Fruit fly (Drosophila melanogaster) whole organism, prepupa: ENCODE results near the gene CG14074.

Source experiments
- CG10631 ChIP-seq: fragments of 200-800 bp; sonication (Bioruptor generic); optimal IDR thresholded peaks from 2 replicates; lab custom pipeline; 2016; ENCODE audit warnings: missing biosample characterization, missing genetic modification characterization
- CG10669 ChIP-seq: fragments of 200-800 bp; sonication (Bioruptor generic); optimal IDR thresholded peaks from 3 replicates; lab custom pipeline; 2018; ENCODE audit warnings: missing biosample characterization, mild to moderate bottlenecking, missing genetic modification characterization, moderate library complexity
- CG11294 ChIP-seq: fragments of 200-800 bp; sonication (Bioruptor generic); IDR thresholded peaks from 2 replicates; pipeline ENCODE4 v1.3.6; 2022; ENCODE audit warnings: missing biosample characterization, missing genetic modification characterization
- CG11762 ChIP-seq: fragments of 200-800 bp; sonication (Bioruptor generic); optimal IDR thresholded peaks from 3 replicates; lab custom pipeline; 2016; ENCODE audit warnings: missing biosample characterization, missing genetic modification characterization; ENCODE audit not compliant: insufficient read depth
- CG11902 ChIP-seq: fragments of 200-800 bp; sonication (Bioruptor generic); optimal IDR thresholded peaks from 3 replicates; lab custom pipeline; 2016; ENCODE audit warnings: missing biosample characterization, missing genetic modification characterization
- CG1621 ChIP-seq: fragments of 200-800 bp; sonication (Bioruptor generic); optimal IDR thresholded peaks from 3 replicates; lab custom pipeline; 2018; ENCODE audit warnings: missing biosample characterization, mild to moderate bottlenecking, missing genetic modification characterization
- CG3032 ChIP-seq: fragments of 200-800 bp; optimal IDR thresholded peaks from 2 replicates; lab custom pipeline; 2019; ENCODE audit warnings: missing biosample characterization, mild to moderate bottlenecking, missing genetic modification characterization, moderate library complexity
- CG32006 ChIP-seq: fragments of 200-800 bp; sonication (Bioruptor generic); optimal IDR thresholded peaks from 3 replicates; lab custom pipeline; 2017; ENCODE audit warnings: missing biosample characterization, mild to moderate bottlenecking, missing genetic modification characterization
- CG3919 ChIP-seq: fragments of 200-800 bp; sonication (Bioruptor generic); optimal IDR thresholded peaks from 3 replicates; lab custom pipeline; 2016; ENCODE audit warnings: missing biosample characterization, missing genetic modification characterization
- CG6163 ChIP-seq: fragments of 200-800 bp; sonication (Bioruptor generic); IDR thresholded peaks from 3 replicates; pipeline ENCODE4 v1.3.6; 2022; ENCODE audit warnings: missing biosample characterization, missing genetic modification characterization
- CG6792 ChIP-seq: fragments of 200-800 bp; sonication (Bioruptor generic); optimal IDR thresholded peaks from 3 replicates; lab custom pipeline; 2016; ENCODE audit warnings: missing biosample characterization, missing genetic modification characterization
- CG6808 ChIP-seq: fragments of 200-800 bp; sonication (Bioruptor generic); optimal IDR thresholded peaks from 3 replicates; lab custom pipeline; 2017; ENCODE audit warnings: missing biosample characterization, missing genetic modification characterization, mild to moderate bottlenecking, moderate library complexity, missing genetic modification reagents
- CG8319 ChIP-seq: fragments of 200-800 bp; sonication (Bioruptor generic); optimal IDR thresholded peaks from 3 replicates; lab custom pipeline; 2016; ENCODE audit warnings: missing biosample characterization, missing genetic modification characterization
- CG8632 ChIP-seq: fragments of 200-800 bp; sonication (Bioruptor generic); optimal IDR thresholded peaks from 3 replicates; lab custom pipeline; 2016; ENCODE audit warnings: missing biosample characterization, missing genetic modification characterization
- Eip75B ChIP-seq: fragments of 200-800 bp; sonication (Bioruptor generic); optimal IDR thresholded peaks from 3 replicates; lab custom pipeline; 2016; ENCODE audit warnings: missing biosample characterization, missing genetic modification characterization
- Eip78C ChIP-seq: fragments of 200-800 bp; sonication (Bioruptor generic); peaks from one replicate; lab custom pipeline; 2016; ENCODE audit warnings: missing biosample characterization, missing genetic modification characterization
- Ets96B ChIP-seq: fragments of 200-800 bp; optimal IDR thresholded peaks from 2 replicates; lab custom pipeline; 2019; ENCODE audit warnings: missing biosample characterization, mild to moderate bottlenecking, missing genetic modification characterization, moderate library complexity
- Hr39 ChIP-seq: fragments of 200-800 bp; sonication (Bioruptor generic); optimal IDR thresholded peaks from 2 replicates; lab custom pipeline; 2016; ENCODE audit warnings: missing biosample characterization, missing genetic modification characterization
- Hr4 ChIP-seq: fragments of 200-800 bp; sonication (Bioruptor generic); optimal IDR thresholded peaks from 3 replicates; lab custom pipeline; 2016; ENCODE audit warnings: missing biosample characterization, missing genetic modification characterization
- Lpt ChIP-seq: fragments of 200-800 bp; sonication (Bioruptor generic); optimal IDR thresholded peaks from 3 replicates; lab custom pipeline; 2016; ENCODE audit warnings: missing biosample characterization, missing genetic modification characterization
- Met ChIP-seq: fragments of 200-800 bp; sonication (Bioruptor generic); optimal IDR thresholded peaks from 3 replicates; lab custom pipeline; 2016; ENCODE audit warnings: missing biosample characterization, missing genetic modification characterization
- Sox14 ChIP-seq: fragments of 200-800 bp; sonication (Bioruptor generic); optimal IDR thresholded peaks from 3 replicates; lab custom pipeline; 2016; ENCODE audit warnings: missing biosample characterization, missing genetic modification characterization
- achi ChIP-seq: fragments of 200-800 bp; sonication (Bioruptor generic); optimal IDR thresholded peaks from 3 replicates; lab custom pipeline; 2016; ENCODE audit warnings: missing biosample characterization, missing genetic modification characterization
- acj6 ChIP-seq: fragments of 200-800 bp; sonication (Bioruptor generic); optimal IDR thresholded peaks from 3 replicates; lab custom pipeline; 2016; ENCODE audit warnings: missing biosample characterization, missing genetic modification characterization
- dac ChIP-seq: fragments of 200-800 bp; sonication (Bioruptor generic); optimal IDR thresholded peaks from 2 replicates; lab custom pipeline; 2017; ENCODE audit warnings: missing biosample characterization, mild to moderate bottlenecking, missing genetic modification characterization
- net ChIP-seq: fragments of 200-800 bp; sonication (Bioruptor generic); optimal IDR thresholded peaks from 3 replicates; lab custom pipeline; 2016; ENCODE audit warnings: missing biosample characterization, missing genetic modification characterization
- pdm3 ChIP-seq: fragments of 200-800 bp; sonication (Bioruptor generic); optimal IDR thresholded peaks from 3 replicates; lab custom pipeline; 2016; ENCODE audit warnings: missing biosample characterization, missing genetic modification characterization
- salr ChIP-seq, 2 experiments: fragments of 200-800 bp; sonication (Bioruptor generic); optimal IDR thresholded peaks; 3 replicates each; lab custom pipeline; 2016 to 2018; ENCODE audit warnings: missing biosample characterization in 2 of 2, missing genetic modification characterization in 2 of 2, mild to moderate bottlenecking in 1 of 2
- spab ChIP-seq: fragments of 200-800 bp; sonication (Bioruptor generic); optimal IDR thresholded peaks from 2 replicates; lab custom pipeline; 2017; ENCODE audit warnings: missing biosample characterization, mild to moderate bottlenecking, missing genetic modification characterization, missing genetic modification reagents
- ss ChIP-seq, 2 experiments: fragments of 200-800 bp; sonication (Bioruptor generic); optimal IDR thresholded peaks; 2 replicates in 1 of 2; 3 replicates in 1 of 2; lab custom pipeline; 2017 to 2018; ENCODE audit warnings: mild to moderate bottlenecking in 2 of 2, missing biosample characterization in 2 of 2, missing genetic modification characterization in 2 of 2, moderate library complexity in 1 of 2
- svp ChIP-seq: fragments of 200-800 bp; sonication (Bioruptor generic); peaks from one replicate; lab custom pipeline; 2016; ENCODE audit warnings: missing biosample characterization, missing genetic modification characterization
- vri ChIP-seq: fragments of 200-800 bp; sonication (Bioruptor generic); optimal IDR thresholded peaks from 3 replicates; lab custom pipeline; 2016; ENCODE audit warnings: missing biosample characterization, mild to moderate bottlenecking, missing genetic modification characterization

CG14074 gene

DNA sequence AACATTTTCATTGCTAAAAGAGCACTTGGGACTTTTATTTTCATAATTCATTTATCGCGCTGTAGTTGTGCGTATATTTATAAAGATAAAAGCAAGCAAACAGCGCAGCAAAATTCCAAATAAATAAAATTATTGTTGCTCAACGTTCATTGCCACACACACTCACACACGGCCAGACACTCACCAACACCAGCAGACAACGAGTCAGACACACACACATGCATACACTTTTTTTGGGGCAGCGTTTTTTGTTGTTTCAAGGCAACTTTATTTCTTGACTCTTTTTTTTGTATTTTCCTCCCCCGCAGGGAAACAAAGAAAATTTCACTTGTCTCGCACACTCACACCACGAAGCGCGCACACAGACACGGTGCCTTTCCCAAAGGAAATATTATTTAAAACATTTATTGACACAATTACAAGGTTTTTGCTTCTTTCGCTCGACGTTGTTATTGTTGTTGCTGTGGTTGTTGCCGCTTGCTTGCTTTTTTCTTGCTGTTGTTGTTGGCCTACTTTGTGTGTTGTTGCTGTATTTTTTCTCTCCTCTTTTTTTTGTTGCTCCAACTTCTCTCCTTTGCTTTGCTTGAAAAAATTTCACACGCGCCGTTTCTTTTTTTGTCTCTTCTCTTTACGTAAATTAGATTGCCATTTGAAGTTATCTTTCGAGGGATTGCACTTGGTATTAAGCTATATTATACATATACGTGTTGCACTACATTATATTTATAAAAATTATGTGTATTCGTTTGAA is 46.0 kb upstream of the CG14074 start (continued):
- TF ChIP-seq acj6 (GFP tag; lab: Kevin White, UChicago) (peak; percentile 10), Met (GFP tag; lab: Kevin White, UChicago) (peak; percentile 14), CG6792 (GFP tag; lab: Kevin White, UChicago) (no peak), CG6808 (GFP tag; lab: Kevin White, UChicago) (peak; percentile 83), Hr4 (GFP tag; lab: Kevin White, UChicago) (no peak), CG11294 (GFP tag; lab: Robert Waterston, UW) (no peak), vri (GFP tag; lab: Kevin White, UChicago) (peak; percentile 27), CG10631 (no peak), CG1621 (tag; lab: Kevin White, UChicago) (peak; percentile 50), salr (GFP tag; optimal IDR thresholded peaks at IDR 0.05; lab: Kevin White, UChicago) (peak in 1 of 2 experiments; percentile 28), Ets96B (tag; lab: Kevin White, UChicago) (peak; percentile 63), ss (GFP tag; optimal IDR thresholded peaks at IDR 0.05; lab: Kevin White, UChicago) (peak; percentile 75 to 86), spab (peak; percentile 59), Sox14 (GFP tag; lab: Kevin White, UChicago) (peak; percentile 51), CG10669 (GFP tag; lab: Kevin White, UChicago) (peak; percentile 39), svp (GFP tag; lab: Kevin White, UChicago) (peak; percentile 33), Eip78C (GFP tag; lab: Kevin White, UChicago) (peak; percentile 84), dac (GFP tag; lab: Kevin White, UChicago) (peak; percentile 21), CG6163 (GFP tag; lab: Robert Waterston, UW) (peak; percentile 67; the same call in 2 of the 3 replicates), CG32006 (GFP tag; lab: Kevin White, UChicago) (peak; percentile 48), CG8632 (GFP tag; lab: Kevin White, UChicago) (no peak), achi (GFP tag; lab: Kevin White, UChicago) (no peak), CG8319 (GFP tag; lab: Kevin White, UChicago) (no peak), CG3032 (tag; lab: Kevin White, UChicago) (peak; percentile 51), Hr39 (no peak), CG11762 (no peak), Eip75B (GFP tag; lab: Kevin White, UChicago) (peak; percentile 50), pdm3 (GFP tag; lab: Kevin White, UChicago) (peak; percentile 35), Lpt (GFP tag; lab: Kevin White, UChicago) (peak; percentile 60)

DNA sequence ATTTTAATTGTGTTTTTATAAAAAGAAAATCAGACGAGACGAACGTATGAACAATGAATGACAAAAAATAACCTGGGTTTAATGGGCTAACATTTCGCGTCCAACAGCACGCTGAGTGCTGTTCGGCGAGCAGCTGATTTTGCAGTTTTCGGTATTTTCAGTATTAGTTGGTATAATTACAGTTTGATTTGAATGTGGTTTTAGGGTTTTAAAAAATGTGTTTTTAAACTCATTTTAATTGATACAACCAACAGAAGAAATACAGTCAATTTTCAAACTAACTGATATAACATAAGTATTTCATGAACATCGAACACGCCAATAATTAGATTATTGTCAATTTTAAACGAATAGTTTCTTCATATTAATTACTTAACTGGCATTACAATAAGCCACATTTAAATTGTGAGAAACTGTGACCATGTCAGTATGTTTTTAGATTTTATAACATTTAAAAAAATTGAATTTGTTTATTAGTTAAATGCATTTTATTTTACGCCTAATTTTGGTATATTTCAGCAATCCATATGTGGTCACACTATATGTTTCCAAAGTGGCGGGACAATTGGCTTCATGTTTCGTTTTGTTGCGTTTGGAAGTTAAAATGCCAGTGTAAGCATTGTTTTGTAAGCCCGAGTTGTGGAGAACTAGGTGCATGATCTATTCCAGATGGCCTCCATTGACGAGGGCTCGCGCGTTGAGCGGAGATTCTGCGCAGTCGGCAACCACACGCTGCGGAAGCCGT is 45.2 kb upstream of the CG14074 start, which contains the start of the genes CG14073 and HipHop:
CG14073 (minus strand) TSS at position 38 of the 745 bp plus-strand sequence.
HipHop (plus strand) TSS at position 534 of the 745 bp plus-strand sequence.
- TF ChIP-seq Eip78C (GFP tag; lab: Kevin White, UChicago) (peak; percentile 1), CG1621 (tag; lab: Kevin White, UChicago) (no peak)

DNA sequence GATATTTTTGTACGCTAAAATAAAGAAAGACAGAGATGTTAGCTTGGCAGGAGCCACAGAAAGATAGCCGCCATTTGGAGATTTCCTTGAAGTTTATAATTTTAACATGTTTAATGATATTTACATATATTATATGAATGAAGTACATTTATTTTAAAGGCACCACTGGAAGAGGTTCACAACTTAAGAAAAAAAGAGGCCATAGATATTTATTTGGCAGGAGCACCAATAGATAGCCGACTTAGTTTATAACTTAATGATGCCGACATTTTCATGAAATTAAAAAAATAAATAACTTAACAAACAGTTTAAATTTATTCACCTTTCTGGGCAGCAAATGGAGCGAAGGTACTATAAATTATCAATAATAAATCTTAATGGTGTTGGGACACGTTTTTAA is 44.0 kb upstream of the CG14074 start:
- TF ChIP-seq achi (GFP tag; lab: Kevin White, UChicago) (no peak), acj6 (GFP tag; lab: Kevin White, UChicago) (no peak), net (GFP tag; lab: Kevin White, UChicago) (no peak), CG11902 (GFP tag; lab: Kevin White, UChicago) (no peak), Eip75B (GFP tag; lab: Kevin White, UChicago) (no peak), CG3919 (GFP tag; lab: Kevin White, UChicago) (no peak), ss (GFP tag; optimal IDR thresholded peaks at IDR 0.05; lab: Kevin White, UChicago) (no peak), CG11294 (GFP tag; lab: Robert Waterston, UW) (no peak), Lpt (GFP tag; lab: Kevin White, UChicago) (no peak), CG6163 (GFP tag; lab: Robert Waterston, UW) (no peak), CG8319 (GFP tag; lab: Kevin White, UChicago) (no peak)
